Fruit fly (Drosophila melanogaster) whole organism, wandering third instar larva: ENCODE results near the gene CG32548.

ENCODE experiments used
- CG32264 ChIP-seq: fragments of 200-800 bp; sonication (Bioruptor generic); optimal IDR thresholded peaks from 2 replicates; lab custom pipeline; 2016; ENCODE audit warnings: missing biosample characterization, missing genetic modification characterization
- CG9705 ChIP-seq: fragments of 200-800 bp; sonication (Bioruptor generic); optimal IDR thresholded peaks from 2 replicates; lab custom pipeline; 2018; ENCODE audit warnings: missing biosample characterization, mild to moderate bottlenecking, missing genetic modification characterization
- Dif ChIP-seq: fragments of 200-275, 200-300 bp; sonication (Bioruptor generic); optimal IDR thresholded peaks from 2 replicates; lab custom pipeline; 2018; ENCODE audit warnings: missing biosample characterization, missing genetic modification characterization; ENCODE audit not compliant: partially characterized antibody
- GATAd ChIP-seq: sonication (Bioruptor generic); optimal IDR thresholded peaks from 2 replicates; lab custom pipeline; 2016; ENCODE audit warnings: missing biosample characterization, missing genetic modification characterization
- Hnf4 ChIP-seq: fragments of 200-800 bp; sonication (Bioruptor generic); optimal IDR thresholded peaks from 2 replicates; lab custom pipeline; 2016; ENCODE audit warnings: missing biosample characterization, mild to moderate bottlenecking, missing genetic modification characterization
- Hr78 ChIP-seq: fragments of >200 bp; optimal IDR thresholded peaks from 2 replicates; lab custom pipeline; 2017; ENCODE audit warnings: missing biosample characterization, missing genetic modification characterization
- Hr83 ChIP-seq: fragments of 200-300 bp; sonication (Bioruptor generic); optimal IDR thresholded peaks from 2 replicates; lab custom pipeline; 2016; ENCODE audit warnings: missing biosample characterization, mild to moderate bottlenecking, missing genetic modification characterization, moderate library complexity; ENCODE audit not compliant: poor library complexity, severe bottlenecking
- Jra ChIP-seq: sonication (Bioruptor generic); optimal IDR thresholded peaks from 2 replicates; lab custom pipeline; 2016; ENCODE audit warnings: missing biosample characterization, missing genetic modification characterization
- Myc ChIP-seq: fragments of >200 bp; optimal IDR thresholded peaks from 2 replicates; lab custom pipeline; 2017
- N ChIP-seq: fragments of >200 bp; optimal IDR thresholded peaks from 2 replicates; lab custom pipeline; 2018; ENCODE audit warnings: missing biosample characterization, missing external identifiers, missing genetic modification characterization
- Rel ChIP-seq, 2 experiments: fragments of 200-800 bp; sonication (Bioruptor generic) in 1 of 2; optimal IDR thresholded peaks; 2 replicates in 1 of 2; 3 replicates in 1 of 2; lab custom pipeline; 2016 to 2019; ENCODE audit warnings: mild to moderate bottlenecking in 2 of 2, missing biosample characterization in 2 of 2, missing genetic modification characterization in 2 of 2, moderate library complexity in 1 of 2
- Sp1 ChIP-seq: fragments of 200-800 bp; sonication (Bioruptor generic); optimal IDR thresholded peaks from 3 replicates; lab custom pipeline; 2019; ENCODE audit warnings: missing biosample characterization, mild to moderate bottlenecking, missing genetic modification characterization, moderate library complexity
- Vsx2 ChIP-seq: fragments of 200-300, 225-300 bp; sonication (Bioruptor generic); optimal IDR thresholded peaks from 2 replicates; lab custom pipeline; 2018; ENCODE audit warnings: missing biosample characterization, missing genetic modification characterization; ENCODE audit not compliant: partially characterized antibody
- br ChIP-seq: fragments of 200-800 bp; sonication (Bioruptor generic); optimal IDR thresholded peaks from 2 replicates; lab custom pipeline; 2016; ENCODE audit warnings: missing biosample characterization, missing genetic modification characterization
- brk ChIP-seq: fragments of 200-800 bp; sonication (Bioruptor generic); optimal IDR thresholded peaks from 2 replicates; lab custom pipeline; 2016; ENCODE audit warnings: missing biosample characterization, mild to moderate bottlenecking, missing genetic modification characterization
- dl ChIP-seq, 2 experiments: fragments of 175-275, 200-275 bp in 1 of 2; fragments of 200-275 bp in 1 of 2; sonication (Bioruptor generic); optimal IDR thresholded peaks; lab custom pipeline; 2018; ENCODE audit warnings: mild to moderate bottlenecking in 2 of 2, missing biosample characterization in 2 of 2, missing genetic modification characterization in 2 of 2, moderate library complexity in 2 of 2; ENCODE audit not compliant: partially characterized antibody in 2 of 2, insufficient read depth in 1 of 2
- dmrt93B ChIP-seq: fragments of 200-800 bp; sonication (Bioruptor generic); optimal IDR thresholded peaks from 2 replicates; lab custom pipeline; 2018; ENCODE audit warnings: missing biosample characterization, mild to moderate bottlenecking, missing genetic modification characterization
- dsf ChIP-seq: sonication (Bioruptor generic); optimal IDR thresholded peaks from 2 replicates; lab custom pipeline; 2016; ENCODE audit warnings: missing biosample characterization, missing genetic modification characterization, borderline replicate concordance
- ey ChIP-seq: fragments of 200-800 bp; sonication (Bioruptor generic); optimal IDR thresholded peaks from 2 replicates; lab custom pipeline; 2016; ENCODE audit warnings: missing biosample characterization, missing genetic modification characterization
- foxo ChIP-seq, 2 experiments: fragments of 200-800 bp; sonication (Bioruptor generic); optimal IDR thresholded peaks; 2 replicates in 1 of 2; 3 replicates in 1 of 2; lab custom pipeline; 2016 to 2017; ENCODE audit warnings: missing biosample characterization in 2 of 2, missing genetic modification characterization in 2 of 2
- fru ChIP-seq: fragments of 200-800 bp; sonication (Bioruptor generic); optimal IDR thresholded peaks from 3 replicates; lab custom pipeline; 2016; ENCODE audit warnings: missing biosample characterization, mild to moderate bottlenecking, missing genetic modification characterization
- h ChIP-seq: fragments of 200-800 bp; sonication (Bioruptor generic); optimal IDR thresholded peaks from 3 replicates; lab custom pipeline; 2016; ENCODE audit warnings: missing biosample characterization, mild to moderate bottlenecking, missing genetic modification characterization
- pan ChIP-seq: fragments of >200 bp; optimal IDR thresholded peaks from 2 replicates; lab custom pipeline; 2017
- psq ChIP-seq: fragments of 200-800 bp; sonication (Bioruptor generic); optimal IDR thresholded peaks from 3 replicates; lab custom pipeline; 2017; ENCODE audit warnings: missing biosample characterization, mild to moderate bottlenecking, missing genetic modification characterization, moderate library complexity
- sage ChIP-seq: fragments of 200-800 bp; sonication (Bioruptor generic); optimal IDR thresholded peaks from 2 replicates; lab custom pipeline; 2016; ENCODE audit warnings: missing biosample characterization, mild to moderate bottlenecking, missing genetic modification characterization
- usp ChIP-seq: fragments of >200 bp; optimal IDR thresholded peaks from 2 replicates; lab custom pipeline; 2017; ENCODE audit warnings: missing biosample characterization, missing genetic modification characterization

Gene CG32548

DNA sequence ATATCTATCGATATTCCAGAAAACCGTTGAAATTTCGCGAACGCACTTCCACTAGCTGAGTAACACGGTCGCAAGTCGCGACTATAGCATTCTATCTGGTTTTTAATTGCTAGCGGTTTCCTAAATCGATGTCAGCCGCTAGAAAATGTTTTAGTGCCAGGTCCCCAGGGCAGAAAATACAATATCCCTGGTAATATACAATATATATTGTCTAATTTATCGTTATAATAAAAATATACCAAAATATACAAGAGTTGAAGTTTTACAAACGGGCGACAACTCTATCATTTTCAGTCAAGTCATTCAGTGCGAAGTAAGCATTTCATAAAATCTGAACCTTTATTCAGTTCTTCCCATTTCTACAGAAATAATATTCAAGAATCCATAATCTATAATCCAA, 25.3 kb downstream of the CG32548 start, which contains the start of gene CG15056:
TSS of gene CG15056 (plus strand) at position 301 of the 400 bp plus-strand sequence.
- TF ChIP-seq GATAd, result no peak
- TF ChIP-seq CG32264, result no peak
- TF ChIP-seq ey (GFP tag; lab: Kevin White, UChicago), result no peak
- no peak for TF ChIP-seq Sp1 (GFP tag; lab: Kevin White, UChicago)

DNA sequence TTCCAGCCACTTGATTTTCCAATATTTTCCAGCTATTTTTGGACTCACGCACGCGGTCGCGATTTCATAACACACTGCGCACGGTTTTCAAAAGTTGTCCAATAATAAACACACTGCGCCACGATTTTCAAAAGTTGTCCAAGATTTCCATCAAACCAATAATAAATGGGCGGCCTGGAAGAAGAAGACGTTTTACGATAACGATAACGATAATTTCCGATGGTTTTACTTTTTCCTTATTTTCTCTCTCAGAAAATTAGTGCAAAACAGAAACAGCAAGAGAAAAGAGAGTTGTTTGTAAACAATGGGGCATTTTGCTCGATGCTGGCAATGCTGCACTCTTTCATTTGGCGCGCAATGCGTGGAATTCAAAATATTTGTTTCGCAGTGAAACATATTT, 30.4 kb downstream of the CG32548 start, which contains the start of gene Nt5b:
TSS of gene Nt5b (minus strand) at position 207 of the 400 bp plus-strand sequence.
- TF ChIP-seq h (GFP tag; lab: Kevin White, UChicago) (no peak), CG9705 (GFP tag; lab: Kevin White, UChicago) (no peak), psq (GFP tag; lab: Kevin White, UChicago) (peak; percentile 33)
- TF ChIP-seq, all 38 proteins: peak for 1

DNA sequence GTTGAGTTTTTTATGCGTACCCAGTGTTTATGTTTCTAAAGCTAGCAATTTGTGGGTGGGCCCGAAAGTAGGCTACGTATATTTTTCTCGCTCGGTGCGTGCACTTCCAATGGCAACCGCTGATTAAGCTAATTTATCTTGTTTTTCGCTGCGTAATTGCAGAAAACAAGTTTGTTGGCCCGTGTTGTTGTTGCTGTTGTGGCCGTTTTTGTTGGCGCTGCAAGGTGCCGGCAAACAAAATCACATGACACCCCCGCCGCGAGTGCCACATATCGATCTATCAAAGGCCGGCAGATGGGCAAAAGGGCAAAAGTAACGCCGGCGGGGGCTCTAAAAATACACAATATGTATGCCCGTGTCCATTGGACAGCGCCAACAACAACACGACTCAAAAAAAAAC, 30.9 kb downstream of the CG32548 start:
- TF ChIP-seq N (GFP tag; lab: Kevin White, UChicago), result peak; percentile 6
- no peak for TF ChIP-seq Rel (GFP tag; optimal IDR thresholded peaks at IDR 0.05; lab: Kevin White, UChicago)
- TF ChIP-seq Rel (tag; optimal IDR thresholded peaks at IDR 0.05; lab: Kevin White, UChicago), result peak; percentile 4
- TF ChIP-seq Dif (GFP tag; lab: Kevin White, UChicago), result no peak
- TF ChIP-seq Myc (lab: Kevin White, UChicago), result peak; percentile 3
- no peak for TF ChIP-seq usp (GFP tag; lab: Kevin White, UChicago)
- TF ChIP-seq Sp1 (GFP tag; lab: Kevin White, UChicago), result no peak
- TF ChIP-seq psq (GFP tag; lab: Kevin White, UChicago), result no peak
- TF ChIP-seq dmrt93B (GFP tag; lab: Kevin White, UChicago), result no peak
- no peak for TF ChIP-seq pan (lab: Kevin White, UChicago)
- TF ChIP-seq h (GFP tag; lab: Kevin White, UChicago), result no peak
- no peak for TF ChIP-seq Hr83 (GFP tag; lab: Kevin White, UChicago)
- TF ChIP-seq dsf, result no peak
- TF ChIP-seq Vsx2 (GFP tag; lab: Kevin White, UChicago), result peak; percentile 85
- TF ChIP-seq, all 38 proteins: peak for 4

DNA sequence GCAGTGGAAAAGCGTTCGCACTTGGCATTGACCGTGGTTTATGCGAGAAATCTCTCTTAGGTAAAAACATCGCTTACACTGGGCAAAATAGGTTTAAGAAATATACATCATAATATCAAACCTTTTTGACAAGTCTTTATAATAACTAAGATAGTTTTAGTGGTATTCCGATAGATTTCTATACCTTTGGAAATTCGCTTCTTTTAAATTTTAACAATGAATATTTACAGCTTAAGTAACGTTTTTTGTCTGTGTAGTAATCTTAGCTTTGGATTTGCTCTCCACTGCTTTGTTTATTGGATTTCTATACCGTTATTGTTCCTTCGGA, 33.0 kb downstream of the CG32548 start:
- TF ChIP-seq Hr83 (GFP tag; lab: Kevin White, UChicago) (no peak), dl (GFP tag; optimal IDR thresholded peaks at IDR 0.05; lab: Kevin White, UChicago; ENCODE audit: insufficient read depth in 1 of 2, partially characterized antibody in 2 of 2) (no peak), Hr78 (GFP tag; lab: Kevin White, UChicago) (no peak), Myc (lab: Kevin White, UChicago) (no peak), Sp1 (GFP tag; lab: Kevin White, UChicago) (no peak), fru (GFP tag; lab: Kevin White, UChicago) (peak; percentile 13), h (GFP tag; lab: Kevin White, UChicago) (peak; percentile 20)
- TF ChIP-seq, all 38 proteins: peak for 2

DNA sequence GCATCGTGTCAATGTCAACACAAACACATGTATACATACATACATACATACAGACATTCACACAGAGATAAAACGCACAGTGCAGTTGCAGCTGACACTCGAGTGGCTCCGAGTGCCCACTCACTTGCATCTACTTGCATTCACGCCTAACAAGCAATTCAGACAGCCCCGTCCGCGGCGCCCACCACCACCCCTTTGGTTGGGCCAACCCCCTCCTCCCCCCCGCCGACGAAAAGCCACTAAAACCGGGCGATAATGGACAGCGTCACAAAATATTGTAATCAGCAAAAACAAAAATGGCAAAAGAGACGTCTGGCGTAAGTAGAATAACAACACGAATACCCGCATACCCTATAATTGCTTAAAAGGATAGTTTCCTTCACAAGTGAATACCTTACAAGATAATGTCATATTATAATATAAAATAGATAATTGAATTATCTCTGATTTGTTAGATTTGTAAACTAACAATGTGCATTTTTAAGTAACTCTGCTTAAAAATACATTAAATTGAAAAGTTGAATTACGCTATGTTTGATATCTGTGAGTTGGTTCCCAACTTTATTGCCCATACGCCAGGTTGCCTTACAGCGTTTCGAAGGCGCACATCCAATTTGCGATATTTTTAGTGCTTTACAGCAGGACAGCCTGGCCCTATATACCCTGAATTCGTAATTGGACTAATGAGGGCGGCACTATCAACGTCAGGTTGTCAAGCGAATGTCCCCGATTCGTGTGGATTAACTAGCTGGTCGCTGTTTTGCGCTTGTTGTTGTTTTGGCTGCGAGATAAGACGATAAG, 33.6 kb downstream of the CG32548 start:
- TF ChIP-seq brk (GFP tag; lab: Kevin White, UChicago) (no peak), br (GFP tag; lab: Kevin White, UChicago) (no peak), Hr78 (GFP tag; lab: Kevin White, UChicago) (no peak), usp (GFP tag; lab: Kevin White, UChicago) (no peak), foxo (GFP tag; optimal IDR thresholded peaks at IDR 0.05; lab: Kevin White, UChicago) (no peak), Hnf4 (GFP tag; lab: Kevin White, UChicago) (no peak), Myc (lab: Kevin White, UChicago) (no peak), Hr83 (GFP tag; lab: Kevin White, UChicago) (no peak), dsf (no peak), Jra (GFP tag; lab: Kevin White, UChicago) (no peak), Vsx2 (GFP tag; lab: Kevin White, UChicago) (no peak), sage (GFP tag; lab: Kevin White, UChicago) (no peak)
